Fruit fly (Drosophila melanogaster): Measurements from ENCODE around the gene CG5078.

DNA sequence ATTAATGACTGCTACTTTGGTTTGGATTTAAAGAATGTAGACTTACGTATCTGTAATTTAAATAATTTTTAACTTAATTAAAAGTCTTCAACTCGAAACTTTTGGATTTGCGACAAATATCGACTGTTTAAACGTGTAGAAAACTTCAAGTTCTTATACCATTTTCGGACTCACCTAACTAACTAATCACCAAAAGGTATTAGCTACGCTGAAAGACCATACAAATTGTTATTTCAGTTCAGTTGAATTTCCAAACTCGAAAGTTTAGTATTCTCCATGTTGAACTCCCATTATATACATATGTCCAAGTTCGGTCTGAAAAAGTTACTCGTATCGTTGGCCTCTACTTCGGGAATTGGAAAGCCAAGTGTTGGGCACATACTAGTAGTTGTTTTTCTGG, at the start of gene CG5078:
- TF ChIP-seq CG32006 (GFP tag; optimal IDR thresholded peaks at IDR 0.05) (no peak), CG6854 (GFP tag; optimal IDR thresholded peaks at IDR 0.05) (no peak), fkh (GFP tag; optimal IDR thresholded peaks at IDR 0.05) (no peak), Eip78C (GFP tag) (no peak), Sox102F (GFP tag; optimal IDR thresholded peaks at IDR 0.05) (no peak), topi (GFP tag; optimal IDR thresholded peaks at IDR 0.05) (no peak), Ets21C (GFP tag; optimal IDR thresholded peaks at IDR 0.05) (no peak), svp (GFP tag) (no peak), Gug (GFP tag; IDR thresholded peaks at IDR 0.05) (no peak), spab (GFP tag; optimal IDR thresholded peaks at IDR 0.05) (no peak), dac (GFP tag; optimal IDR thresholded peaks at IDR 0.05) (no peak), CG3032 (tag; optimal IDR thresholded peaks at IDR 0.05) (no peak), CG6163 (GFP tag; IDR thresholded peaks at IDR 0.05) (no peak)
